Worm (Caenorhabditis elegans) whole organism, L4 larva: Measurements from ENCODE around the gene srz-16.
A peak's percentile ranks its signal among the peaks of the same experiment; 100 is the strongest.

Source experiments
- D1046.2 ChIP-seq: fragments of 200-800 bp; sonication (Bioruptor generic); IDR thresholded peaks from 2 replicates; pipeline ENCODE4 v1.3.6; 2022; ENCODE audit warnings: missing genetic modification characterization, missing compliant biosample characterization
- F10B5.3 ChIP-seq: sonication (generic microtip); optimal IDR thresholded peaks from 2 replicates; lab custom pipeline; 2016; ENCODE audit warnings: mild to moderate bottlenecking, missing genetic modification characterization, missing compliant biosample characterization
- F37D6.2 ChIP-seq: sonication (generic microtip); optimal IDR thresholded peaks from 2 replicates; lab custom pipeline; 2016; ENCODE audit warnings: mild to moderate bottlenecking, missing genetic modification characterization, missing compliant biosample characterization
- F49E8.2 ChIP-seq: sonication (generic microtip); optimal IDR thresholded peaks from 2 replicates; lab custom pipeline; 2016; ENCODE audit warnings: missing compliant biosample characterization, mild to moderate bottlenecking, missing genetic modification characterization, borderline replicate concordance
- Y105C5A.15 ChIP-seq: fragments of 200-800 bp; sonication (Bioruptor generic); IDR thresholded peaks from 2 replicates; pipeline ENCODE4 v1.3.6; 2022; ENCODE audit warnings: missing genetic modification characterization, missing compliant biosample characterization
- ZK337.2 ChIP-seq: fragments of 200-800 bp; sonication (Bioruptor generic); IDR thresholded peaks from 2 replicates; pipeline ENCODE4 v1.3.6; 2022; ENCODE audit warnings: missing genetic modification reagents, missing genetic modification characterization, missing compliant biosample characterization
- aly-2 ChIP-seq: sonication (generic microtip); optimal IDR thresholded peaks from 2 replicates; lab custom pipeline; 2018; ENCODE audit warnings: missing biosample characterization, missing genetic modification characterization
- attf-4 ChIP-seq: sonication (generic microtip); optimal IDR thresholded peaks from 3 replicates; lab custom pipeline; 2017; ENCODE audit warnings: missing biosample characterization, missing genetic modification characterization
- ceh-44 ChIP-seq: fragments of 200-800 bp; sonication (Bioruptor generic); IDR thresholded peaks from 2 replicates; pipeline ENCODE4 v1.3.6; 2022; ENCODE audit warnings: missing genetic modification reagents, missing genetic modification characterization, missing compliant biosample characterization
- cey-2 ChIP-seq: sonication (generic microtip); optimal IDR thresholded peaks from 3 replicates; lab custom pipeline; 2017; ENCODE audit warnings: missing genetic modification characterization, mild to moderate bottlenecking, missing compliant biosample characterization, antibody characterized with exemption, borderline replicate concordance; ENCODE audit not compliant: insufficient read depth
- ctbp-1 ChIP-seq: fragments of 200-800 bp; sonication (Bioruptor generic); IDR thresholded peaks from 2 replicates; pipeline ENCODE4 v1.3.6; 2022; ENCODE audit warnings: missing genetic modification reagents, missing genetic modification characterization, missing compliant biosample characterization
- daf-12 ChIP-seq: fragments of 150-350 bp; optimal IDR thresholded peaks from 2 replicates; lab custom pipeline; 2014; ENCODE audit warnings: missing biosample characterization, missing genetic modification reagents, missing genetic modification characterization
- daf-16 ChIP-seq, 3 experiments: sonication (generic microtip); optimal IDR thresholded peaks; 2 replicates each; lab custom pipeline; 2016 to 2017; ENCODE audit warnings: missing genetic modification characterization in 3 of 3, missing genetic modification reagents in 3 of 3, mild to moderate bottlenecking in 2 of 3, missing compliant biosample characterization in 2 of 3, missing biosample characterization in 1 of 3, moderate library complexity in 1 of 3
- daf-8 ChIP-seq: fragments of 200-800 bp; sonication (Bioruptor generic); IDR thresholded peaks from 2 replicates; pipeline ENCODE4 v1.3.6; 2022; ENCODE audit warnings: missing genetic modification characterization, missing compliant biosample characterization
- dpl-1 ChIP-seq: fragments of 150-350 bp; optimal IDR thresholded peaks from 2 replicates; lab custom pipeline; 2014; ENCODE audit warnings: missing biosample characterization, missing genetic modification reagents, missing genetic modification characterization
- duxl-1 ChIP-seq: sonication (generic microtip); optimal IDR thresholded peaks from 2 replicates; lab custom pipeline; 2016; ENCODE audit warnings: mild to moderate bottlenecking, missing genetic modification characterization, moderate library complexity, missing compliant biosample characterization; ENCODE audit not compliant: poor library complexity
- fos-1 ChIP-seq: fragments of 150-350 bp; optimal IDR thresholded peaks from 2 replicates; lab custom pipeline; 2014; ENCODE audit warnings: missing biosample characterization, missing genetic modification characterization
- hif-1 ChIP-seq, 2 experiments: sonication (generic microtip); optimal IDR thresholded peaks; 2 replicates each; lab custom pipeline; 2016 to 2017; ENCODE audit warnings: missing compliant biosample characterization in 2 of 2, missing genetic modification characterization in 2 of 2, missing genetic modification reagents in 2 of 2, missing genotype in 2 of 2, mild to moderate bottlenecking in 1 of 2
- hlh-30 ChIP-seq: sonication (generic microtip); optimal IDR thresholded peaks from 2 replicates; lab custom pipeline; 2017; ENCODE audit warnings: antibody characterized with exemption, mild to moderate bottlenecking, missing genetic modification characterization, missing compliant biosample characterization; ENCODE audit not compliant: insufficient read depth
- hmg-1.1 ChIP-seq: fragments of 200-800 bp; sonication (Bioruptor generic); IDR thresholded peaks from 2 replicates; pipeline ENCODE4 v1.3.6; 2022; ENCODE audit warnings: missing genetic modification reagents, missing genetic modification characterization, missing compliant biosample characterization
- jun-1 ChIP-seq: fragments of 150-350 bp; optimal IDR thresholded peaks from 2 replicates; lab custom pipeline; 2014; ENCODE audit warnings: missing biosample characterization, missing genetic modification reagents, missing genetic modification characterization
- lim-7 ChIP-seq: fragments of 200-800 bp; sonication (Bioruptor generic); IDR thresholded peaks from 2 replicates; pipeline ENCODE4 v1.3.6; 2022; ENCODE audit warnings: missing genetic modification characterization, missing compliant biosample characterization
- lin-29 ChIP-seq: fragments of 200-800 bp; sonication (Bioruptor generic); IDR thresholded peaks from 2 replicates; pipeline ENCODE4 v1.3.6; 2022; ENCODE audit warnings: missing genetic modification reagents, missing genetic modification characterization, missing compliant biosample characterization
- lin-38 ChIP-seq: fragments of 200-800 bp; sonication (Bioruptor generic); IDR thresholded peaks from 2 replicates; pipeline ENCODE4 v1.3.6; 2022; ENCODE audit warnings: missing genetic modification reagents, missing genetic modification characterization, missing compliant biosample characterization
- madf-5 ChIP-seq, 2 experiments: fragments of 200-800 bp; sonication (Bioruptor generic); IDR thresholded peaks; 2 replicates each; pipeline ENCODE4 v1.3.6; 2022; ENCODE audit warnings: missing compliant biosample characterization in 2 of 2, missing genetic modification characterization in 2 of 2
- madf-9 ChIP-seq: fragments of 200-800 bp; sonication (Bioruptor generic); conservative IDR thresholded peaks from 2 replicates; pipeline ENCODE4 v1.3.6; 2022; ENCODE audit warnings: missing genetic modification reagents, missing genetic modification characterization, missing compliant biosample characterization
- mdl-1 ChIP-seq, 2 experiments: fragments of 150-350 bp in 1 of 2; sonication (generic microtip) in 1 of 2; optimal IDR thresholded peaks; 2 replicates each; lab custom pipeline; 2014 to 2017; ENCODE audit warnings: missing biosample characterization in 2 of 2, missing genetic modification characterization in 2 of 2
- mdt-29 ChIP-seq: fragments of 200-800 bp; sonication (Bioruptor generic); IDR thresholded peaks from 2 replicates; pipeline ENCODE4 v1.3.6; 2022; ENCODE audit warnings: missing genetic modification reagents, missing genetic modification characterization, missing compliant biosample characterization
- mep-1 ChIP-seq: fragments of 150-350 bp; sonication (generic microtip); optimal IDR thresholded peaks from 3 replicates; lab custom pipeline; 2014; ENCODE audit warnings: missing biosample characterization, missing genetic modification characterization
- mxl-3 ChIP-seq: fragments of 200-800 bp; sonication (Bioruptor generic); optimal IDR thresholded peaks from 2 replicates; lab custom pipeline; 2018; ENCODE audit warnings: mild to moderate bottlenecking, missing genetic modification characterization, missing compliant biosample characterization
- nhr-102 ChIP-seq: sonication (generic microtip); optimal IDR thresholded peaks from 2 replicates; lab custom pipeline; 2016; ENCODE audit warnings: mild to moderate bottlenecking, missing genetic modification characterization, moderate library complexity, missing compliant biosample characterization
- nhr-111 ChIP-seq: fragments of 200-800 bp; sonication (Bioruptor generic); optimal IDR thresholded peaks from 2 replicates; lab custom pipeline; 2018; ENCODE audit warnings: mild to moderate bottlenecking, missing genetic modification characterization, missing compliant biosample characterization
- nhr-42 ChIP-seq: fragments of 200-800 bp; sonication (Bioruptor generic); IDR thresholded peaks from 2 replicates; pipeline ENCODE4 v1.3.6; 2022; ENCODE audit warnings: missing genetic modification characterization, missing compliant biosample characterization
- nhr-6 ChIP-seq: fragments of 150-350 bp; optimal IDR thresholded peaks from 2 replicates; lab custom pipeline; 2014; ENCODE audit warnings: missing biosample characterization, missing genetic modification characterization
- rbr-2 ChIP-seq: sonication (generic microtip); optimal IDR thresholded peaks from 2 replicates; lab custom pipeline; 2016; ENCODE audit warnings: missing genotype, missing genetic modification characterization, missing compliant biosample characterization
- saeg-2 ChIP-seq: fragments of 200-800 bp; sonication (Bioruptor generic); IDR thresholded peaks from 2 replicates; pipeline ENCODE4 v1.3.6; 2022; ENCODE audit warnings: missing genetic modification reagents, missing genetic modification characterization, missing compliant biosample characterization
- snpc-1.2 ChIP-seq: fragments of 200-800 bp; sonication (Bioruptor generic); IDR thresholded peaks from 2 replicates; pipeline ENCODE4 v1.3.6; 2022; ENCODE audit warnings: missing genetic modification reagents, missing genetic modification characterization, missing compliant biosample characterization
- snpc-4 ChIP-seq: fragments of 150-350 bp; optimal IDR thresholded peaks from 2 replicates; lab custom pipeline; 2014; ENCODE audit warnings: missing biosample characterization, missing genetic modification characterization
- spr-1 ChIP-seq: sonication (generic microtip); optimal IDR thresholded peaks from 2 replicates; lab custom pipeline; 2016; ENCODE audit warnings: mild to moderate bottlenecking, missing genetic modification characterization, missing compliant biosample characterization
- spr-3 ChIP-seq: fragments of 200-800 bp; sonication (Bioruptor generic); optimal IDR thresholded peaks from 2 replicates; lab custom pipeline; 2018; ENCODE audit warnings: mild to moderate bottlenecking, missing genetic modification characterization, missing compliant biosample characterization
- tag-97 ChIP-seq: fragments of 200-800 bp; sonication (Bioruptor generic); IDR thresholded peaks from 2 replicates; pipeline ENCODE4 v1.3.6; 2022; ENCODE audit warnings: missing genetic modification characterization, missing compliant biosample characterization
- tra-1 ChIP-seq: fragments of 200-800 bp; sonication (Bioruptor generic); IDR thresholded peaks from 2 replicates; pipeline ENCODE4 v1.3.6; 2022; ENCODE audit warnings: missing genetic modification reagents, missing genetic modification characterization, missing compliant biosample characterization
- unc-130 ChIP-seq: sonication (generic microtip); optimal IDR thresholded peaks from 2 replicates; lab custom pipeline; 2016; ENCODE audit warnings: missing genetic modification reagents, missing genetic modification characterization, missing compliant biosample characterization
- unc-39 ChIP-seq: sonication (generic microtip); optimal IDR thresholded peaks from 2 replicates; lab custom pipeline; 2017; ENCODE audit warnings: missing biosample characterization, missing genetic modification characterization
- vab-7 ChIP-seq: fragments of 200-800 bp; sonication (Bioruptor generic); IDR thresholded peaks from 2 replicates; pipeline ENCODE4 v1.3.6; 2022; ENCODE audit warnings: missing genetic modification reagents, missing genetic modification characterization, missing compliant biosample characterization
- zip-11 ChIP-seq: fragments of 200-800 bp; sonication (Bioruptor generic); IDR thresholded peaks from 2 replicates; pipeline ENCODE4 v1.3.6; 2022; ENCODE audit warnings: missing genetic modification characterization, missing compliant biosample characterization
- zip-2 ChIP-seq: fragments of 150-350 bp; optimal IDR thresholded peaks from 2 replicates; lab custom pipeline; 2014; ENCODE audit warnings: missing biosample characterization, missing genetic modification characterization
- ztf-11 ChIP-seq: fragments of 150-350 bp; optimal IDR thresholded peaks from 2 replicates; lab custom pipeline; 2014; ENCODE audit warnings: missing biosample characterization, missing genetic modification characterization

The srz-16 gene

ce11 chrV:20163105-20163449 lies 23.4 kb downstream of the srz-16 start (continued):
- TF ChIP-seq spr-3 (GFP tag; lab: Kevin White, UChicago) (no peak), madf-9 (GFP tag; lab: Robert Waterston, UW) (no peak), nhr-42 (GFP tag; lab: Robert Waterston, UW) (no peak), nhr-102 (tag; lab: Kevin White, UChicago) (no peak), F10B5.3 (tag; lab: Kevin White, UChicago) (no peak), snpc-1.2 (GFP tag; lab: Robert Waterston, UW) (no peak), mdl-1 (tag; optimal IDR thresholded peaks at IDR 0.05; lab: Kevin White, UChicago) (no peak), daf-12 (tag; lab: Kevin White, UChicago) (no peak), mep-1 (tag; lab: Kevin White, UChicago) (no peak), ztf-11 (tag; lab: Kevin White, UChicago) (no peak), fos-1 (no peak), rbr-2 (tag; lab: Kevin White, UChicago) (no peak), duxl-1 (no peak), tag-97 (no peak), zip-2 (no peak), hlh-30 (tag; lab: Kevin White, UChicago) (no peak), nhr-6 (tag; lab: Kevin White, UChicago) (no peak), hif-1 (tag; optimal IDR thresholded peaks at IDR 0.05; lab: Kevin White, UChicago) (no peak), cey-2 (tag; lab: Kevin White, UChicago) (no peak), aly-2 (tag; lab: Kevin White, UChicago) (no peak), tra-1 (GFP tag; lab: Robert Waterston, UW) (peak; percentile 22; the same call in 1 of the 2 replicates), mxl-3 (GFP tag; lab: Kevin White, UChicago) (no peak), nhr-111 (GFP tag; lab: Kevin White, UChicago) (no peak), ceh-44 (GFP tag; lab: Robert Waterston, UW) (no peak), attf-4 (tag; lab: Kevin White, UChicago) (no peak), lin-29 (GFP tag; lab: Robert Waterston, UW) (no peak), daf-8 (GFP tag; lab: Robert Waterston, UW) (no peak), snpc-4 (tag; lab: Kevin White, UChicago) (no peak), lim-7 (GFP tag; lab: Robert Waterston, UW) (0 out of 2 replicates have a peak, but pooled peaks have one; percentile 23), spr-1 (tag; lab: Kevin White, UChicago) (no peak), unc-130 (no peak), Y105C5A.15 (GFP tag; lab: Robert Waterston, UW) (no peak), mdt-29 (GFP tag; lab: Robert Waterston, UW) (no peak; the same call in 1 of the 2 replicates), jun-1 (tag; lab: Kevin White, UChicago) (no peak)

ce11 chrV:20162290-20163104 lies 24.0 kb downstream of the srz-16 start:
- no peak for TF ChIP-seq nhr-6 (tag; lab: Kevin White, UChicago)
- TF ChIP-seq unc-130: no peak
- no peak for TF ChIP-seq hmg-1.1 (GFP tag; lab: Robert Waterston, UW)
- no peak for TF ChIP-seq daf-12 (tag; lab: Kevin White, UChicago)
- TF ChIP-seq vab-7 (GFP tag; lab: Robert Waterston, UW): no peak
- no peak for TF ChIP-seq cey-2 (tag; lab: Kevin White, UChicago)
- TF ChIP-seq ZK337.2 (GFP tag; lab: Robert Waterston, UW): no peak
- TF ChIP-seq zip-11 (GFP tag; lab: Robert Waterston, UW): no peak
- TF ChIP-seq D1046.2 (GFP tag; lab: Robert Waterston, UW): no peak
- no peak for TF ChIP-seq F49E8.2 (tag; lab: Kevin White, UChicago)
- peak in 1 of 2 experiments; percentile 49; a peak in 1 of 4 replicates for TF ChIP-seq madf-5 (GFP tag; IDR thresholded peaks at IDR 0.05; lab: Robert Waterston, UW)
- TF ChIP-seq saeg-2 (GFP tag; lab: Robert Waterston, UW): no peak; the same call in 1 of the 2 replicates
- TF ChIP-seq ctbp-1 (GFP tag; lab: Robert Waterston, UW): peak; percentile 18; the same call in 1 of the 2 replicates
- TF ChIP-seq unc-39: no peak
- no peak for TF ChIP-seq F37D6.2 (tag; lab: Kevin White, UChicago)
- TF ChIP-seq dpl-1 (GFP tag; lab: Kevin White, UChicago): no peak
- TF ChIP-seq daf-16 (GFP tag; optimal IDR thresholded peaks at IDR 0.05; lab: Kevin White, UChicago): peak in 1 of 2 experiments; percentile 16
- peak; percentile 74 for TF ChIP-seq daf-16 (tag; optimal IDR thresholded peaks at IDR 0.05; lab: Kevin White, UChicago)
- TF ChIP-seq lin-38: peak; percentile 56
